Fruit fly (Drosophila melanogaster): ENCODE results near the gene jp.

jp gene

dm6 chr2L:9525719-9526118 is 40.8 kb downstream of the jp start (continued):
- TF ChIP-seq CG4820 (GFP tag; optimal IDR thresholded peaks at IDR 0.05) (peak; percentile 76), CG3065 (GFP tag; optimal IDR thresholded peaks at IDR 0.05) (peak; percentile 87), CG13775 (GFP tag; optimal IDR thresholded peaks at IDR 0.05) (peak; percentile 53), Mrtf (GFP tag; IDR thresholded peaks at IDR 0.05) (peak; percentile 74; the same call in 2 of the 3 replicates), CG10209 (GFP tag; optimal IDR thresholded peaks at IDR 0.05) (peak; percentile 94), al (GFP tag; IDR thresholded peaks at IDR 0.05) (no peak), CG10543 (GFP tag; optimal IDR thresholded peaks at IDR 0.05) (peak; percentile 98), Doc2 (GFP tag; IDR thresholded peaks at IDR 0.05) (no peak), CG3163 (GFP tag; optimal IDR thresholded peaks at IDR 0.05) (peak; percentile 78), lmd (GFP tag; IDR thresholded peaks at IDR 0.05) (peak; percentile 40; the same call in 1 of the 2 replicates), dpn (GFP tag; optimal IDR thresholded peaks at IDR 0.05) (peak; percentile 75 to 76), E2f2 (GFP tag; IDR thresholded peaks at IDR 0.05) (peak; percentile 71), gem (tag; optimal IDR thresholded peaks at IDR 0.05) (peak; percentile 83), trh (GFP tag; optimal IDR thresholded peaks at IDR 0.05) (peak; percentile 66), tll (GFP tag; optimal IDR thresholded peaks at IDR 0.05) (peak in 1 of 2 experiments; percentile 73), CG6791 (GFP tag; IDR thresholded peaks at IDR 0.05; ENCODE audit: partially characterized antibody) (no peak), Atf-2 (GFP tag; optimal IDR thresholded peaks at IDR 0.05) (peak; percentile 76), Scr (GFP tag; IDR thresholded peaks at IDR 0.05; ENCODE audit: partially characterized antibody) (no peak), CG32767 (GFP tag; IDR thresholded peaks at IDR 0.05) (peak; percentile 82), CG11085 (GFP tag; IDR thresholded peaks at IDR 0.05) (peak; percentile 59; the same call in 1 of the 2 replicates), Stat92E (GFP tag; optimal IDR thresholded peaks at IDR 0.05) (peak in 1 of 3 experiments; percentile 49), maf-S (GFP tag; optimal IDR thresholded peaks at IDR 0.05) (peak; percentile 87), unpg (GFP tag; optimal IDR thresholded peaks at IDR 0.05) (peak; percentile 85), ham (GFP tag; IDR thresholded peaks at IDR 0.05) (peak; percentile 6; the same call in 1 of the 2 replicates), sd (tag; optimal IDR thresholded peaks at IDR 0.05) (peak; percentile 89), croc (GFP tag; conservative IDR thresholded peaks at IDR 0.05) (peak; percentile 34; the same call in 1 of the 3 replicates), ap (GFP tag; IDR thresholded peaks at IDR 0.05) (peak; percentile 27; the same call in 1 of the 2 replicates), sob (GFP tag; IDR thresholded peaks at IDR 0.05) (peak; percentile 92), CG30403 (GFP tag; optimal IDR thresholded peaks at IDR 0.05) (peak; percentile 58), CG1647 (GFP tag; optimal IDR thresholded peaks at IDR 0.05) (peak; percentile 83), CG15011 (GFP tag; optimal IDR thresholded peaks at IDR 0.05) (peak; percentile 91), CG31441 (GFP tag; IDR thresholded peaks at IDR 0.05) (peak; percentile 84), CG15696 (tag; optimal IDR thresholded peaks at IDR 0.05) (peak; percentile 89), cwo (GFP tag; optimal IDR thresholded peaks at IDR 0.05) (peak; percentile 86), Myb (GFP tag; optimal IDR thresholded peaks at IDR 0.05) (peak; percentile 45), CG10959 (GFP tag; IDR thresholded peaks at IDR 0.05) (0 out of 2 replicates have a peak, but pooled peaks have one; percentile 42), Lim3 (GFP tag; IDR thresholded peaks at IDR 0.05) (no peak; the same call in 1 of the 2 replicates), ac (GFP tag; optimal IDR thresholded peaks at IDR 0.05) (peak; percentile 85), chinmo (GFP tag; IDR thresholded peaks at IDR 0.05; ENCODE audit: partially characterized antibody) (peak; percentile 89; the same call in 3 of the 4 replicates), CG13624 (GFP tag; optimal IDR thresholded peaks at IDR 0.05) (peak; percentile 72), ato (GFP tag; IDR thresholded peaks at IDR 0.05; ENCODE audit: partially characterized antibody) (no peak), her (GFP tag; optimal IDR thresholded peaks at IDR 0.05) (peak; percentile 91), Rfx (GFP tag; IDR thresholded peaks at IDR 0.05) (peak; percentile 89), Eip74EF (GFP tag; optimal IDR thresholded peaks at IDR 0.05) (peak in 1 of 2 experiments; percentile 77), seq (GFP tag; IDR thresholded peaks at IDR 0.05) (peak; percentile 94), CG11504 (tag; optimal IDR thresholded peaks at IDR 0.05) (peak; percentile 36), so (GFP tag; IDR thresholded peaks at IDR 0.05) (peak; percentile 93), CG12071 (GFP tag; optimal IDR thresholded peaks at IDR 0.05) (peak; percentile 96), CG30431 (GFP tag; optimal IDR thresholded peaks at IDR 0.05) (peak; percentile 58), Mad (GFP tag; optimal IDR thresholded peaks at IDR 0.05) (peak; percentile 75)

All from whole organism, embryonic.